Worm (Caenorhabditis elegans) whole organism, L1 larva: ENCODE results near the gene F56D6.14.

Experiments
- Y116A8C.19 ChIP-seq: sonication (generic microtip); optimal IDR thresholded peaks from 2 replicates; lab custom pipeline; 2016; ENCODE audit warnings: missing compliant biosample characterization, missing genetic modification characterization, borderline replicate concordance
- aha-1 ChIP-seq: fragments of 150-350 bp; optimal IDR thresholded peaks from 2 replicates; lab custom pipeline; 2014; ENCODE audit warnings: missing biosample characterization, missing genetic modification characterization
- alr-1 ChIP-seq: fragments of 200-800 bp; sonication (Bioruptor generic); optimal IDR thresholded peaks from 2 replicates; lab custom pipeline; 2018; ENCODE audit warnings: borderline replicate concordance, mild to moderate bottlenecking, missing genetic modification characterization, missing compliant biosample characterization
- aly-2 ChIP-seq: fragments of 150-350 bp; optimal IDR thresholded peaks from 2 replicates; lab custom pipeline; 2014; ENCODE audit warnings: missing biosample characterization, missing genetic modification characterization
- ceh-63 ChIP-seq: fragments of 200-800 bp; sonication (Bioruptor generic); optimal IDR thresholded peaks from 2 replicates; lab custom pipeline; 2018; ENCODE audit warnings: mild to moderate bottlenecking, missing genetic modification characterization, missing compliant biosample characterization
- ceh-88 ChIP-seq: fragments of 200-800 bp; sonication (Bioruptor generic); IDR thresholded peaks from 2 replicates; pipeline ENCODE4 v1.3.6; 2022; ENCODE audit warnings: missing genetic modification characterization, missing compliant biosample characterization
- efl-1 ChIP-seq, 4 experiments: fragments of 150-350 bp; optimal IDR thresholded peaks in 3 of 4; peaks in 1 of 4; 1 replicate in 1 of 4; 2 replicates in 3 of 4; lab custom pipeline; 2014; ENCODE audit warnings: missing biosample characterization in 2 of 4, missing genetic modification characterization in 2 of 4, missing genetic modification reagents in 2 of 4
- efl-3 ChIP-seq: fragments of 200-800 bp; sonication (Bioruptor generic); optimal IDR thresholded peaks from 2 replicates; lab custom pipeline; 2018; ENCODE audit warnings: mild to moderate bottlenecking, missing genetic modification characterization, missing compliant biosample characterization
- elt-2 ChIP-seq: sonication (generic microtip); optimal IDR thresholded peaks from 2 replicates; lab custom pipeline; 2016; ENCODE audit warnings: missing genetic modification characterization, mild to moderate bottlenecking, inconsistent platforms, missing compliant biosample characterization, missing genetic modification reagents
- fkh-10 ChIP-seq: sonication (generic microtip); optimal IDR thresholded peaks from 2 replicates; lab custom pipeline; 2017; ENCODE audit warnings: missing biosample characterization, missing genetic modification reagents, missing genetic modification characterization
- fkh-4 ChIP-seq: sonication (generic microtip); optimal IDR thresholded peaks from 2 replicates; lab custom pipeline; 2016; ENCODE audit warnings: missing compliant biosample characterization, missing genetic modification characterization, borderline replicate concordance
- fkh-8 ChIP-seq: sonication (generic microtip); optimal IDR thresholded peaks from 2 replicates; lab custom pipeline; 2016; ENCODE audit warnings: mild to moderate bottlenecking, missing genetic modification characterization, missing compliant biosample characterization
- fos-1 ChIP-seq: fragments of 150-350 bp; optimal IDR thresholded peaks from 2 replicates; lab custom pipeline; 2014; ENCODE audit warnings: missing biosample characterization, missing genetic modification characterization
- grh-1 ChIP-seq: fragments of 200-800 bp; sonication (Bioruptor generic); IDR thresholded peaks from 2 replicates; pipeline ENCODE4 v1.3.6; 2022; ENCODE audit warnings: missing genetic modification reagents, missing genetic modification characterization, missing compliant biosample characterization
- hpl-2 ChIP-seq: fragments of 150-350 bp; optimal IDR thresholded peaks from 2 replicates; lab custom pipeline; 2014; ENCODE audit warnings: missing biosample characterization, missing genetic modification reagents, missing genetic modification characterization
- irx-1 ChIP-seq: sonication (generic microtip); optimal IDR thresholded peaks from 2 replicates; lab custom pipeline; 2016; ENCODE audit warnings: missing genetic modification characterization, missing compliant biosample characterization
- isw-1 ChIP-seq: fragments of 200-800 bp; sonication (Bioruptor generic); IDR thresholded peaks from 2 replicates; pipeline ENCODE4 v1.3.6; 2022; ENCODE audit warnings: missing genetic modification characterization, missing compliant biosample characterization
- lin-13 ChIP-seq: fragments of 150-350 bp; optimal IDR thresholded peaks from 2 replicates; lab custom pipeline; 2014; ENCODE audit warnings: missing biosample characterization, missing genetic modification reagents, missing genetic modification characterization
- lin-35 ChIP-seq, 2 experiments: fragments of 150-350 bp; optimal IDR thresholded peaks; 2 replicates each; lab custom pipeline; 2014; ENCODE audit warnings: missing biosample characterization in 2 of 2, missing genetic modification characterization in 2 of 2, missing genetic modification reagents in 2 of 2
- lir-3 ChIP-seq: sonication (generic microtip); optimal IDR thresholded peaks from 2 replicates; lab custom pipeline; 2016; ENCODE audit warnings: mild to moderate bottlenecking, missing genetic modification characterization, moderate library complexity, missing compliant biosample characterization; ENCODE audit not compliant: poor library complexity
- mab-9 ChIP-seq: fragments of 200-800 bp; sonication (Bioruptor generic); IDR thresholded peaks from 2 replicates; pipeline ENCODE4 v1.3.6; 2022; ENCODE audit warnings: missing genetic modification reagents, missing genetic modification characterization, missing compliant biosample characterization
- mdl-1 ChIP-seq, 2 experiments: fragments of 150-350 bp; optimal IDR thresholded peaks; 2 replicates each; lab custom pipeline; 2014 to 2017; ENCODE audit warnings: missing biosample characterization in 2 of 2, missing genetic modification characterization in 2 of 2, inconsistent platforms in 1 of 2
- mep-1 ChIP-seq: fragments of 150-350 bp; optimal IDR thresholded peaks from 2 replicates; lab custom pipeline; 2014; ENCODE audit warnings: missing biosample characterization, missing genetic modification characterization
- nhr-11 ChIP-seq: fragments of 150-350 bp; optimal IDR thresholded peaks from 2 replicates; lab custom pipeline; 2014; ENCODE audit warnings: missing biosample characterization, missing genetic modification characterization
- nhr-12 ChIP-seq: sonication (generic microtip); optimal IDR thresholded peaks from 2 replicates; lab custom pipeline; 2017; ENCODE audit warnings: missing biosample characterization, missing genetic modification characterization
- nhr-237 ChIP-seq: fragments of 150-350 bp; optimal IDR thresholded peaks from 2 replicates; lab custom pipeline; 2014; ENCODE audit warnings: missing biosample characterization, missing genetic modification characterization
- nhr-77 ChIP-seq: fragments of 150-350 bp; optimal IDR thresholded peaks from 2 replicates; lab custom pipeline; 2014; ENCODE audit warnings: missing biosample characterization, missing genetic modification characterization
- nhr-84 ChIP-seq: sonication (generic microtip); optimal IDR thresholded peaks from 2 replicates; lab custom pipeline; 2017; ENCODE audit warnings: missing biosample characterization, missing genetic modification characterization
- nhr-85 ChIP-seq: sonication (generic microtip); peaks from one replicate; lab custom pipeline; 2016; ENCODE audit warnings: missing genetic modification characterization, inconsistent platforms, missing compliant biosample characterization
- nhr-90 ChIP-seq: sonication (generic microtip); optimal IDR thresholded peaks from 2 replicates; lab custom pipeline; 2016; ENCODE audit warnings: mild to moderate bottlenecking, missing genetic modification characterization, missing compliant biosample characterization; ENCODE audit not compliant: poor library complexity
- pqm-1 ChIP-seq: sonication (generic microtip); optimal IDR thresholded peaks from 3 replicates; lab custom pipeline; 2017; ENCODE audit warnings: missing biosample characterization, missing genetic modification characterization
- snpc-4 ChIP-seq: fragments of 150-350 bp; optimal IDR thresholded peaks from 2 replicates; lab custom pipeline; 2014; ENCODE audit warnings: missing biosample characterization, missing genetic modification characterization
- sox-4 ChIP-seq: sonication (generic microtip); optimal IDR thresholded peaks from 2 replicates; lab custom pipeline; 2016; ENCODE audit warnings: missing genetic modification characterization, missing compliant biosample characterization
- sptf-1 ChIP-seq: fragments of 150-350 bp; optimal IDR thresholded peaks from 2 replicates; lab custom pipeline; 2014; ENCODE audit warnings: missing biosample characterization, missing genetic modification characterization
- sup-37 ChIP-seq: fragments of 200-800 bp; sonication (Bioruptor generic); optimal IDR thresholded peaks from 2 replicates; lab custom pipeline; 2018; ENCODE audit warnings: mild to moderate bottlenecking, missing genetic modification characterization, missing compliant biosample characterization
- swsn-7 ChIP-seq: sonication (generic microtip); optimal IDR thresholded peaks from 2 replicates; lab custom pipeline; 2016; ENCODE audit warnings: missing genetic modification characterization, missing compliant biosample characterization
- unc-30 ChIP-seq: sonication (generic microtip); optimal IDR thresholded peaks from 2 replicates; lab custom pipeline; 2017; ENCODE audit warnings: missing biosample characterization, missing genetic modification characterization
- unc-62 ChIP-seq: fragments of 150-350 bp; optimal IDR thresholded peaks from 2 replicates; lab custom pipeline; 2014; ENCODE audit warnings: missing biosample characterization, missing genetic modification reagents, missing genetic modification characterization
- vab-15 ChIP-seq: sonication (generic microtip); optimal IDR thresholded peaks from 2 replicates; lab custom pipeline; 2017; ENCODE audit warnings: missing genotype, mild to moderate bottlenecking, missing genetic modification characterization, missing compliant biosample characterization
- ztf-11 ChIP-seq, 2 experiments: sonication (generic microtip); optimal IDR thresholded peaks; 2 replicates each; lab custom pipeline; 2016 to 2017; ENCODE audit warnings: missing genetic modification characterization in 2 of 2, missing biosample characterization in 1 of 2, missing compliant biosample characterization in 1 of 2
- ztf-4 ChIP-seq: fragments of 150-350 bp; optimal IDR thresholded peaks from 2 replicates; lab custom pipeline; 2014; ENCODE audit warnings: missing biosample characterization, missing genetic modification characterization

The F56D6.14 gene

ce11 chrIV:3956705-3957104 is 39.2 kb downstream of the F56D6.14 start, which contains the start of gene clec-74:
clec-74 (plus strand) TSS chrIV:3957005.
- no peak for TF ChIP-seq ceh-63
- no peak for TF ChIP-seq lin-13 (GFP tag; lab: Kevin White, UChicago)
- no peak for TF ChIP-seq Y116A8C.19

ce11 chrIV:3960396-3960795 is 42.9 kb downstream of the F56D6.14 start, which contains the start of gene clec-75:
clec-75 (plus strand) TSS chrIV:3960734.
- TF ChIP-seq elt-2 (tag; lab: Kevin White, UChicago), result peak; percentile 70
- TF ChIP-seq efl-3, result no peak

- TF ChIP-seq fkh-4 (tag; lab: Kevin White, UChicago) (no peak), swsn-7 (tag; lab: Kevin White, UChicago) (no peak), grh-1 (no peak), snpc-4 (tag; lab: Kevin White, UChicago) (no peak), unc-30 (tag; lab: Kevin White, UChicago) (no peak), lin-35 (GFP tag; optimal IDR thresholded peaks at IDR 0.05; lab: Kevin White, UChicago) (no peak), lir-3 (tag; lab: Kevin White, UChicago) (no peak), isw-1 (no peak), fkh-10 (no peak)
Measured at ce11 chrIV:3962584-3962983, 45.1 kb downstream of the F56D6.14 start, which contains the start of gene Y46C8AM.1. Y46C8AM.1 (plus strand) TSS chrIV:3962884.

ce11 chrIV:3963498-3963897 is 46.0 kb downstream of the F56D6.14 start:
- TF ChIP-seq nhr-237 (tag; lab: Kevin White, UChicago), result no peak
- no peak for TF ChIP-seq nhr-90 (tag; lab: Kevin White, UChicago)
- peak in 1 of 2 experiments; percentile 11 for TF ChIP-seq lin-35 (GFP tag; optimal IDR thresholded peaks at IDR 0.05; lab: Kevin White, UChicago)
- no peak for TF ChIP-seq Y116A8C.19
- peak; percentile 79 for TF ChIP-seq elt-2 (tag; lab: Kevin White, UChicago)
- TF ChIP-seq mab-9 (GFP tag; lab: Robert Waterston, UW), result no peak
- no peak for TF ChIP-seq aha-1 (tag; lab: Kevin White, UChicago)
- no peak for TF ChIP-seq ztf-4 (tag; lab: Kevin White, UChicago)
- TF ChIP-seq mdl-1 (tag; optimal IDR thresholded peaks at IDR 0.05; lab: Kevin White, UChicago), result no peak
- TF ChIP-seq nhr-84 (tag; lab: Kevin White, UChicago), result no peak
- TF ChIP-seq fos-1, result no peak
- no peak for TF ChIP-seq nhr-77
- no peak for TF ChIP-seq mep-1 (tag; lab: Kevin White, UChicago)
- no peak for TF ChIP-seq sup-37 (GFP tag; lab: Kevin White, UChicago)
- TF ChIP-seq ztf-11 (tag; optimal IDR thresholded peaks at IDR 0.05; lab: Kevin White, UChicago), result no peak
- TF ChIP-seq snpc-4 (tag; lab: Kevin White, UChicago), result no peak
- no peak for TF ChIP-seq unc-62 (GFP tag; lab: Kevin White, UChicago)
- TF ChIP-seq alr-1 (tag; lab: Kevin White, UChicago), result no peak
- TF ChIP-seq sptf-1, result no peak
- TF ChIP-seq sox-4, result no peak
- TF ChIP-seq aly-2 (tag; lab: Kevin White, UChicago), result no peak
- TF ChIP-seq lir-3 (tag; lab: Kevin White, UChicago), result no peak
- TF ChIP-seq fkh-8 (tag; lab: Kevin White, UChicago), result no peak
- TF ChIP-seq unc-30 (tag; lab: Kevin White, UChicago), result no peak
- no peak for TF ChIP-seq pqm-1 (tag; lab: Kevin White, UChicago)
- no peak for TF ChIP-seq efl-1 (optimal IDR thresholded peaks at IDR 0.05; lab: Kevin White, UChicago)
- peak in 1 of 2 experiments; percentile 71 for TF ChIP-seq efl-1 (GFP tag; optimal IDR thresholded peaks at IDR 0.05 in 1 of 2; lab: Kevin White, UChicago)

ce11 chrIV:3965013-3965412 is 47.5 kb downstream of the F56D6.14 start, which contains the start of gene clec-76:
clec-76 (plus strand) TSS chrIV:3965246.
- TF ChIP-seq sup-37 (GFP tag; lab: Kevin White, UChicago) (no peak), alr-1 (tag; lab: Kevin White, UChicago) (no peak), vab-15 (tag; lab: Kevin White, UChicago) (no peak), irx-1 (no peak), fos-1 (no peak), nhr-237 (tag; lab: Kevin White, UChicago) (no peak), nhr-77 (no peak), hpl-2 (GFP tag; lab: Kevin White, UChicago) (no peak), ceh-88 (GFP tag; lab: Robert Waterston, UW) (no peak), fkh-10 (no peak), nhr-85 (tag; lab: Kevin White, UChicago) (no peak), nhr-12 (no peak), lin-35 (GFP tag; optimal IDR thresholded peaks at IDR 0.05; lab: Kevin White, UChicago) (peak in 1 of 2 experiments; percentile 2), elt-2 (tag; lab: Kevin White, UChicago) (peak; percentile 82), nhr-11 (tag; lab: Kevin White, UChicago) (no peak), lin-13 (GFP tag; lab: Kevin White, UChicago) (no peak), nhr-84 (tag; lab: Kevin White, UChicago) (no peak)
- TF ChIP-seq, all 84 proteins: peak for 2
